Worm (Caenorhabditis elegans) whole organism, L1 larva: Measurements from ENCODE around the gene str-52.

ENCODE experiments used
- C16A3.4 ChIP-seq: fragments of 150-350 bp; optimal IDR thresholded peaks from 2 replicates; lab custom pipeline; 2014; ENCODE audit warnings: missing biosample characterization, missing genetic modification characterization
- C34B4.2 ChIP-seq: sonication (generic microtip); optimal IDR thresholded peaks from 2 replicates; lab custom pipeline; 2017; ENCODE audit warnings: mild to moderate bottlenecking, missing genetic modification characterization, missing compliant biosample characterization
- F16B12.6 ChIP-seq: fragments of 150-350 bp; optimal IDR thresholded peaks from 2 replicates; lab custom pipeline; 2014; ENCODE audit warnings: missing biosample characterization, missing genetic modification characterization
- aha-1 ChIP-seq: fragments of 150-350 bp; optimal IDR thresholded peaks from 2 replicates; lab custom pipeline; 2014; ENCODE audit warnings: missing biosample characterization, missing genetic modification characterization
- blmp-1 ChIP-seq: fragments of 150-350 bp; optimal IDR thresholded peaks from 2 replicates; lab custom pipeline; 2014; ENCODE audit warnings: missing biosample characterization, missing genetic modification characterization
- ceh-63 ChIP-seq: fragments of 200-800 bp; sonication (Bioruptor generic); optimal IDR thresholded peaks from 2 replicates; lab custom pipeline; 2018; ENCODE audit warnings: mild to moderate bottlenecking, missing genetic modification characterization, missing compliant biosample characterization
- ceh-82 ChIP-seq, 3 experiments: fragments of 150-350 bp in 1 of 3; sonication (generic microtip) in 2 of 3; optimal IDR thresholded peaks; 2 replicates each; lab custom pipeline; 2014 to 2017; ENCODE audit warnings: missing biosample characterization in 3 of 3, missing genetic modification characterization in 3 of 3
- ceh-88 ChIP-seq: fragments of 200-800 bp; sonication (Bioruptor generic); IDR thresholded peaks from 2 replicates; pipeline ENCODE4 v1.3.6; 2022; ENCODE audit warnings: missing genetic modification characterization, missing compliant biosample characterization
- ces-1 ChIP-seq: fragments of 150-350 bp; optimal IDR thresholded peaks from 2 replicates; lab custom pipeline; 2014; ENCODE audit warnings: missing biosample characterization, missing genetic modification reagents, missing genetic modification characterization
- dpl-1 ChIP-seq, 3 experiments: fragments of 150-350 bp in 2 of 3; sonication (generic microtip) in 1 of 3; optimal IDR thresholded peaks; 2 replicates each; lab custom pipeline; 2014 to 2017; ENCODE audit warnings: missing biosample characterization in 3 of 3, missing genetic modification characterization in 3 of 3, missing genetic modification reagents in 3 of 3
- dsc-1 ChIP-seq: sonication (generic microtip); optimal IDR thresholded peaks from 2 replicates; lab custom pipeline; 2016; ENCODE audit warnings: mild to moderate bottlenecking, missing genetic modification characterization, missing compliant biosample characterization
- efl-1 ChIP-seq, 4 experiments: fragments of 150-350 bp; optimal IDR thresholded peaks in 3 of 4; peaks in 1 of 4; 1 replicate in 1 of 4; 2 replicates in 3 of 4; lab custom pipeline; 2014; ENCODE audit warnings: missing biosample characterization in 2 of 4, missing genetic modification characterization in 2 of 4, missing genetic modification reagents in 2 of 4
- efl-3 ChIP-seq: fragments of 200-800 bp; sonication (Bioruptor generic); optimal IDR thresholded peaks from 2 replicates; lab custom pipeline; 2018; ENCODE audit warnings: mild to moderate bottlenecking, missing genetic modification characterization, missing compliant biosample characterization
- egl-13 ChIP-seq: sonication (generic microtip); optimal IDR thresholded peaks from 2 replicates; lab custom pipeline; 2016; ENCODE audit warnings: missing genotype, missing genetic modification reagents, missing genetic modification characterization, missing compliant biosample characterization
- fkh-10 ChIP-seq: sonication (generic microtip); optimal IDR thresholded peaks from 2 replicates; lab custom pipeline; 2017; ENCODE audit warnings: missing biosample characterization, missing genetic modification reagents, missing genetic modification characterization
- fkh-8 ChIP-seq: sonication (generic microtip); optimal IDR thresholded peaks from 2 replicates; lab custom pipeline; 2016; ENCODE audit warnings: mild to moderate bottlenecking, missing genetic modification characterization, missing compliant biosample characterization
- grh-1 ChIP-seq: fragments of 200-800 bp; sonication (Bioruptor generic); IDR thresholded peaks from 2 replicates; pipeline ENCODE4 v1.3.6; 2022; ENCODE audit warnings: missing genetic modification reagents, missing genetic modification characterization, missing compliant biosample characterization
- irx-1 ChIP-seq: sonication (generic microtip); optimal IDR thresholded peaks from 2 replicates; lab custom pipeline; 2016; ENCODE audit warnings: missing genetic modification characterization, missing compliant biosample characterization
- isw-1 ChIP-seq: fragments of 200-800 bp; sonication (Bioruptor generic); IDR thresholded peaks from 2 replicates; pipeline ENCODE4 v1.3.6; 2022; ENCODE audit warnings: missing genetic modification characterization, missing compliant biosample characterization
- jun-1 ChIP-seq: fragments of 150-350 bp; optimal IDR thresholded peaks from 2 replicates; lab custom pipeline; 2014; ENCODE audit warnings: missing biosample characterization, missing genetic modification reagents, missing genetic modification characterization
- lin-13 ChIP-seq: fragments of 150-350 bp; optimal IDR thresholded peaks from 2 replicates; lab custom pipeline; 2014; ENCODE audit warnings: missing biosample characterization, missing genetic modification reagents, missing genetic modification characterization
- lin-14 ChIP-seq: fragments of 200-800 bp; sonication (Bioruptor generic); optimal IDR thresholded peaks from 2 replicates; lab custom pipeline; 2018; ENCODE audit warnings: mild to moderate bottlenecking, missing genetic modification characterization, moderate library complexity, missing compliant biosample characterization
- lin-15B ChIP-seq: fragments of 150-350 bp; sonication (generic microtip); optimal IDR thresholded peaks from 3 replicates; lab custom pipeline; 2014; ENCODE audit warnings: missing biosample characterization, missing genetic modification characterization
- lin-35 ChIP-seq, 2 experiments: fragments of 150-350 bp; optimal IDR thresholded peaks; 2 replicates each; lab custom pipeline; 2014; ENCODE audit warnings: missing biosample characterization in 2 of 2, missing genetic modification characterization in 2 of 2, missing genetic modification reagents in 2 of 2
- lin-39 ChIP-seq: fragments of 150-350 bp; optimal IDR thresholded peaks from 2 replicates; lab custom pipeline; 2014; ENCODE audit warnings: missing biosample characterization, missing genetic modification reagents, missing genetic modification characterization
- lsy-2 ChIP-seq, 2 experiments: fragments of 150-350 bp; optimal IDR thresholded peaks; 2 replicates each; lab custom pipeline; 2014; ENCODE audit warnings: missing biosample characterization in 2 of 2, missing genetic modification characterization in 2 of 2
- mab-9 ChIP-seq: fragments of 200-800 bp; sonication (Bioruptor generic); IDR thresholded peaks from 2 replicates; pipeline ENCODE4 v1.3.6; 2022; ENCODE audit warnings: missing genetic modification reagents, missing genetic modification characterization, missing compliant biosample characterization
- mdl-1 ChIP-seq, 2 experiments: fragments of 150-350 bp; optimal IDR thresholded peaks; 2 replicates each; lab custom pipeline; 2014 to 2017; ENCODE audit warnings: missing biosample characterization in 2 of 2, missing genetic modification characterization in 2 of 2, inconsistent platforms in 1 of 2
- mef-2 ChIP-seq: fragments of 150-350 bp; optimal IDR thresholded peaks from 2 replicates; lab custom pipeline; 2014; ENCODE audit warnings: missing biosample characterization, missing genetic modification characterization
- mep-1 ChIP-seq: fragments of 150-350 bp; optimal IDR thresholded peaks from 2 replicates; lab custom pipeline; 2014; ENCODE audit warnings: missing biosample characterization, missing genetic modification characterization
- nhr-20 ChIP-seq: sonication (generic microtip); optimal IDR thresholded peaks from 2 replicates; lab custom pipeline; 2016; ENCODE audit warnings: mild to moderate bottlenecking, missing genetic modification characterization, missing compliant biosample characterization
- nhr-47 ChIP-seq: sonication (generic microtip); optimal IDR thresholded peaks from 2 replicates; lab custom pipeline; 2016; ENCODE audit warnings: mild to moderate bottlenecking, missing genetic modification characterization, moderate library complexity, missing compliant biosample characterization
- nhr-71 ChIP-seq: sonication (generic microtip); optimal IDR thresholded peaks from 2 replicates; lab custom pipeline; 2016; ENCODE audit warnings: mild to moderate bottlenecking, missing genetic modification characterization, moderate library complexity, missing compliant biosample characterization
- nhr-76 ChIP-seq: sonication (generic microtip); optimal IDR thresholded peaks from 2 replicates; lab custom pipeline; 2017; ENCODE audit warnings: missing biosample characterization, missing genetic modification characterization
- nhr-77 ChIP-seq: fragments of 150-350 bp; optimal IDR thresholded peaks from 2 replicates; lab custom pipeline; 2014; ENCODE audit warnings: missing biosample characterization, missing genetic modification characterization
- pag-3 ChIP-seq: sonication (generic microtip); optimal IDR thresholded peaks from 2 replicates; lab custom pipeline; 2017; ENCODE audit warnings: missing genetic modification characterization, mild to moderate bottlenecking, missing compliant biosample characterization, antibody characterized with exemption, borderline replicate concordance; ENCODE audit not compliant: insufficient read depth
- pax-3 ChIP-seq: fragments of 200-800 bp; sonication (Bioruptor generic); optimal IDR thresholded peaks from 2 replicates; lab custom pipeline; 2018; ENCODE audit warnings: mild to moderate bottlenecking, missing genetic modification characterization, moderate library complexity, missing compliant biosample characterization
- skn-1 ChIP-seq: fragments of 150-350 bp; optimal IDR thresholded peaks from 2 replicates; lab custom pipeline; 2014; ENCODE audit warnings: missing biosample characterization, missing genetic modification characterization
- snpc-4 ChIP-seq: fragments of 150-350 bp; optimal IDR thresholded peaks from 2 replicates; lab custom pipeline; 2014; ENCODE audit warnings: missing biosample characterization, missing genetic modification characterization
- snu-23 ChIP-seq: sonication (generic microtip); optimal IDR thresholded peaks from 2 replicates; lab custom pipeline; 2016; ENCODE audit warnings: missing genetic modification characterization, missing compliant biosample characterization
- sox-4 ChIP-seq: sonication (generic microtip); optimal IDR thresholded peaks from 2 replicates; lab custom pipeline; 2016; ENCODE audit warnings: missing genetic modification characterization, missing compliant biosample characterization
- sptf-1 ChIP-seq: fragments of 150-350 bp; optimal IDR thresholded peaks from 2 replicates; lab custom pipeline; 2014; ENCODE audit warnings: missing biosample characterization, missing genetic modification characterization
- swsn-7 ChIP-seq: sonication (generic microtip); optimal IDR thresholded peaks from 2 replicates; lab custom pipeline; 2016; ENCODE audit warnings: missing genetic modification characterization, missing compliant biosample characterization
- tbx-2 ChIP-seq: sonication (generic microtip); optimal IDR thresholded peaks from 2 replicates; lab custom pipeline; 2016; ENCODE audit warnings: missing genetic modification characterization, missing compliant biosample characterization
- unc-130 ChIP-seq: fragments of 150-350 bp; optimal IDR thresholded peaks from 2 replicates; lab custom pipeline; 2017; ENCODE audit warnings: missing biosample characterization, missing genetic modification characterization, inconsistent platforms
- xbp-1 ChIP-seq: sonication (generic microtip); optimal IDR thresholded peaks from 2 replicates; lab custom pipeline; 2016; ENCODE audit warnings: missing genetic modification characterization, missing compliant biosample characterization
- zag-1 ChIP-seq: fragments of 150-350 bp; optimal IDR thresholded peaks from 2 replicates; lab custom pipeline; 2014; ENCODE audit warnings: missing biosample characterization, missing genetic modification characterization
- zip-4 ChIP-seq: fragments of 200-800 bp; sonication (Bioruptor generic); optimal IDR thresholded peaks from 2 replicates; lab custom pipeline; 2018; ENCODE audit warnings: mild to moderate bottlenecking, missing genetic modification characterization, moderate library complexity, missing compliant biosample characterization
- ztf-11 ChIP-seq, 2 experiments: sonication (generic microtip); optimal IDR thresholded peaks; 2 replicates each; lab custom pipeline; 2016 to 2017; ENCODE audit warnings: missing genetic modification characterization in 2 of 2, missing biosample characterization in 1 of 2, missing compliant biosample characterization in 1 of 2
- ztf-4 ChIP-seq: fragments of 150-350 bp; optimal IDR thresholded peaks from 2 replicates; lab custom pipeline; 2014; ENCODE audit warnings: missing biosample characterization, missing genetic modification characterization

str-52 gene

DNA sequence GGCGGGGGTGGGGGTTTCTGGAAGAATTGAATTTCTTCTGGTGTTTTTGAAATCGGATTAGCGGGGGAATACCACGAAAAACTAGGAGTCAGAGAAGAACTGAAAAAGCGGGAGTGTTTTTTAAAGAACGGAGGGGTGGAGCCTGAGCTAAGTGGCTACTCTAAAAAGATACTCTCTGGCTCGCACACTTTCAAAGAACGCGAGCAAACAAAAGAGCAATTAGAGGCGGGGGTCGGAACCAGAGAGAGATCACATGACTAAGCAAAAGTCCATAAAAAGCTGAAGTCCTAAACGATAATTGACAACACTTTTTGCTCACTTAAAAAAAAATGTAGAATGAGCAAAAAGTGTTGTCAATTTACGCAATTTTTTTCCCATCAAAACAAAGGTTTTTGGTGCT is 11.6 kb downstream of the str-52 start (continued):
- TF ChIP-seq efl-3 (GFP tag; lab: Kevin White, UChicago), result no peak
- TF ChIP-seq ceh-82 (tag; optimal IDR thresholded peaks at IDR 0.05; lab: Kevin White, UChicago), result peak in 1 of 3 experiments; percentile 8
- peak; percentile 47 for TF ChIP-seq tbx-2 (tag; lab: Kevin White, UChicago)

DNA sequence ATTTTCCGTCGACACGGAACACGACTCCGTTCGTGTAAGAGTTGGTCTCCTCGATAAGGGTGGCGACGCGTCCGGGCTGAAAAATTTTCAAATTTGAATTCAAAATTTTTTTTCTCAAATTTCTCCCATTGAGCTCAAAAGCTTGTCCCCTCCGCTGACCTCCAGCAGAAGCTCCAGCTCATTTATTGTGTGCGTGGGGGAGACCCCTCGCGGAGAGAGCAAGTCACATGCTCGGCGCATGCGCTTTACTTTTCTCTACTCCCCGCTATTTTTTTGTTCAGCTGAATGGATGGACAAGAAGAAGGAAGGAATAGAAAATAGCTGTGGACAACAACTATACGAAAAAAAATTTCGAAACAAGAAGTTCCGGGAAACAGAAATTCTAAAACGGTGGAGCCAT is 12.4 kb downstream of the str-52 start:
- TF ChIP-seq fkh-10 (GFP tag; lab: Kevin White, UChicago) (peak; percentile 76), unc-130 (tag; lab: Kevin White, UChicago) (no peak), nhr-47 (tag; lab: Kevin White, UChicago) (peak; percentile 75), C16A3.4 (tag; lab: Kevin White, UChicago) (peak; percentile 36), ces-1 (GFP tag; lab: Kevin White, UChicago) (no peak), dsc-1 (tag; lab: Kevin White, UChicago) (peak; percentile 64), dpl-1 (GFP tag; optimal IDR thresholded peaks at IDR 0.05; lab: Kevin White, UChicago) (peak in 1 of 3 experiments; percentile 49), nhr-77 (tag; lab: Kevin White, UChicago) (no peak), sox-4 (peak; percentile 42), isw-1 (GFP tag; lab: Robert Waterston, UW) (peak; percentile 33), snpc-4 (peak; percentile 2), tbx-2 (tag; lab: Kevin White, UChicago) (peak; percentile 76), ceh-88 (GFP tag; lab: Robert Waterston, UW) (no peak), snu-23 (GFP tag; lab: Kevin White, UChicago) (peak; percentile 70), nhr-76 (tag; lab: Kevin White, UChicago) (no peak), skn-1 (tag; lab: Kevin White, UChicago) (peak; percentile 53), pag-3 (tag; lab: Kevin White, UChicago) (no peak), lsy-2 (tag; optimal IDR thresholded peaks at IDR 0.05; lab: Kevin White, UChicago) (peak; percentile 60 to 72), egl-13 (peak; percentile 70), lin-14 (GFP tag; lab: Kevin White, UChicago) (peak; percentile 99), ztf-11 (tag; optimal IDR thresholded peaks at IDR 0.05; lab: Kevin White, UChicago) (peak in 1 of 2 experiments; percentile 19), F16B12.6 (no peak), ceh-63 (GFP tag; lab: Kevin White, UChicago) (no peak), grh-1 (no peak), nhr-20 (tag; lab: Kevin White, UChicago) (peak; percentile 64), lin-39 (tag; lab: Kevin White, UChicago) (no peak), irx-1 (tag; lab: Kevin White, UChicago) (peak; percentile 53), lin-13 (peak; percentile 36), fkh-8 (tag; lab: Kevin White, UChicago) (peak; percentile 86), efl-1 (optimal IDR thresholded peaks at IDR 0.05; lab: Kevin White, UChicago) (peak; percentile 35 to 44), efl-1 (GFP tag; optimal IDR thresholded peaks at IDR 0.05 in 1 of 2; lab: Kevin White, UChicago) (peak in 1 of 2 experiments; percentile 50), jun-1 (tag; lab: Kevin White, UChicago) (peak; percentile 2), lin-15B (tag; lab: Kevin White, UChicago) (no peak), nhr-71 (tag; lab: Kevin White, UChicago) (peak; percentile 84), ceh-82 (tag; optimal IDR thresholded peaks at IDR 0.05; lab: Kevin White, UChicago) (peak; percentile 40 to 85 (median 61)), mdl-1 (tag; optimal IDR thresholded peaks at IDR 0.05; lab: Kevin White, UChicago) (peak in 1 of 2 experiments; percentile 69), zip-4 (no peak), ztf-4 (tag; lab: Kevin White, UChicago) (no peak), mep-1 (peak; percentile 71), swsn-7 (tag; lab: Kevin White, UChicago) (peak; percentile 61), mab-9 (GFP tag; lab: Robert Waterston, UW) (peak; percentile 44; the same call in 1 of the 2 replicates), efl-3 (GFP tag; lab: Kevin White, UChicago) (no peak), xbp-1 (peak; percentile 53), pax-3 (tag; lab: Kevin White, UChicago) (peak; percentile 1), mef-2 (tag; lab: Kevin White, UChicago) (peak; percentile 19), aha-1 (tag; lab: Kevin White, UChicago) (no peak), C34B4.2 (no peak), zag-1 (tag; lab: Kevin White, UChicago) (peak; percentile 26), blmp-1 (tag; lab: Kevin White, UChicago) (no peak), sptf-1 (tag; lab: Kevin White, UChicago) (no peak), lin-35 (GFP tag; optimal IDR thresholded peaks at IDR 0.05; lab: Kevin White, UChicago) (peak; percentile 26 to 48)
